Fruit fly (Drosophila melanogaster) ovary, adult (tissue): ENCODE results near the gene vn.
A peak's percentile ranks its signal among the peaks of the same experiment; 100 is the strongest.

Experiments used
- CG17801 ChIP-seq: fragments of 200-800 bp; optimal IDR thresholded peaks from 2 replicates; lab custom pipeline; 2019; ENCODE audit warnings: missing biosample characterization, mild to moderate bottlenecking, missing genetic modification characterization, moderate library complexity; ENCODE audit not compliant: partially characterized antibody

Gene vn

dm6 chr3L:5825483-5825882 lies 20.0 kb downstream of the vn start:
- no peak for TF ChIP-seq CG17801 (GFP tag; lab: Kevin White, UChicago)

dm6 chr3L:5823763-5824445 lies 21.6 kb downstream of the vn start:
- no peak for TF ChIP-seq CG17801 (GFP tag; lab: Kevin White, UChicago)

dm6 chr3L:5821506-5821905 lies 24.0 kb downstream of the vn start:
- no peak for TF ChIP-seq CG17801 (GFP tag; lab: Kevin White, UChicago)

dm6 chr3L:5820793-5821192 lies 24.7 kb downstream of the vn start:
- no peak for TF ChIP-seq CG17801 (GFP tag; lab: Kevin White, UChicago)

- TF ChIP-seq CG17801 (GFP tag; lab: Kevin White, UChicago) = no peak
These were observed 25.4 kb downstream of the vn start for dm6 chr3L:5820039-5820438.

dm6 chr3L:5819310-5819709 lies 26.2 kb downstream of the vn start:
- no peak for TF ChIP-seq CG17801 (GFP tag; lab: Kevin White, UChicago)

dm6 chr3L:5817177-5817576 lies 28.3 kb downstream of the vn start:
- TF ChIP-seq CG17801 (GFP tag; lab: Kevin White, UChicago) = no peak

- TF ChIP-seq CG17801 (GFP tag; lab: Kevin White, UChicago) = no peak
These were observed 32.4 kb downstream of the vn start, which contains the start of gene mad2 for dm6 chr3L:5813016-5813415. TSS of gene mad2 (minus strand) at chr3L:5813093.

dm6 chr3L:5810633-5811341 lies 34.7 kb downstream of the vn start, which contains the start of the genes S6k and kri:
TSS of gene S6k (minus strand) at chr3L:5810931.
TSS of gene kri (plus strand) at chr3L:5810973.
- peak; percentile 67 for TF ChIP-seq CG17801 (GFP tag; lab: Kevin White, UChicago)

dm6 chr3L:5809642-5810279 lies 35.7 kb downstream of the vn start:
- no peak for TF ChIP-seq CG17801 (GFP tag; lab: Kevin White, UChicago)

- TF ChIP-seq CG17801 (GFP tag; lab: Kevin White, UChicago) = no peak
These were observed 36.3 kb downstream of the vn start for dm6 chr3L:5809201-5809584.

- no peak for TF ChIP-seq CG17801 (GFP tag; lab: Kevin White, UChicago)
These were observed 36.8 kb downstream of the vn start for dm6 chr3L:5808540-5809200.

- TF ChIP-seq CG17801 (GFP tag; lab: Kevin White, UChicago) = no peak
These were observed 37.4 kb downstream of the vn start for dm6 chr3L:5808101-5808433.

- no peak for TF ChIP-seq CG17801 (GFP tag; lab: Kevin White, UChicago)
These were observed 37.9 kb downstream of the vn start for dm6 chr3L:5807370-5808100.
